Fruit fly (Drosophila melanogaster): Measurements from ENCODE around the gene Inx2.

The Inx2 gene

DNA sequence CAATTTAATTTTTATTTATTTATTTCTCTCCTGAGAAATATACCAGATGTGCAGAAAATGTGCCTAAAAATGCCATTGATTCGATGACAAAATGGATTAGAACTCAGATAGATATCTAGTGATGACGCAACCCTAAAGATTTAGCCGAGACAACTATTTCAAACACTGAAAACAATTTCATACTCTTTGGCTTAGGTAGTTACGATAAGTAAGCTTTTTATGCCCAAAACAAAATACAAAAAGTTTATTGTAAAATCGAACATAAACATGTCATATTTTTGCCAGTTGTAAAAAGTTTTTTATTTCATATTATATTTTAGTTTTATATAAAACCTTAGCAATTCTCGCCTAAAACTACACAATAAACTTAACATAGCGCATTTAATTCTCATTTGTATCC is 25.1 kb upstream of the Inx2 start, which contains the start of gene CG3040 (continued):
- TF ChIP-seq repo (GFP tag; optimal IDR thresholded peaks at IDR 0.05) (no peak), lab (GFP tag; optimal IDR thresholded peaks at IDR 0.05) (peak; percentile 44), CG8765 (GFP tag; IDR thresholded peaks at IDR 0.05) (no peak), CG2202 (tag; optimal IDR thresholded peaks at IDR 0.05) (no peak), HmgZ (tag; optimal IDR thresholded peaks at IDR 0.05) (peak; percentile 66), NfI (GFP tag; optimal IDR thresholded peaks at IDR 0.05) (peak; percentile 28), Ets65A (GFP tag) (no peak), Asciz (GFP tag; optimal IDR thresholded peaks at IDR 0.05) (no peak), fd102C (GFP tag; optimal IDR thresholded peaks at IDR 0.05) (no peak), trh (GFP tag; optimal IDR thresholded peaks at IDR 0.05) (no peak), da (GFP tag; optimal IDR thresholded peaks at IDR 0.05) (no peak), CG5953 (GFP tag; IDR thresholded peaks at IDR 0.05) (no peak), CG17829 (tag; optimal IDR thresholded peaks at IDR 0.05) (peak; percentile 34), YL-1 (GFP tag; optimal IDR thresholded peaks at IDR 0.05) (peak; percentile 70), CG8924 (tag; optimal IDR thresholded peaks at IDR 0.05) (peak; percentile 42), Opbp (GFP tag; IDR thresholded peaks at IDR 0.05; ENCODE audit: partially characterized antibody) (no peak), Hr51 (GFP tag; optimal IDR thresholded peaks at IDR 0.05) (peak; percentile 2 to 39), GATAe (GFP tag; conservative IDR thresholded peaks at IDR 0.05) (no peak), CG7928 (GFP tag; optimal IDR thresholded peaks at IDR 0.05) (no peak), CG14050 (GFP tag; IDR thresholded peaks at IDR 0.05) (no peak), CG30020 (tag; optimal IDR thresholded peaks at IDR 0.05) (peak; percentile 2), unc-4 (GFP tag; IDR thresholded peaks at IDR 0.05; ENCODE audit: partially characterized antibody) (no peak), CG6813 (GFP tag; optimal IDR thresholded peaks at IDR 0.05) (no peak), Mad (GFP tag; optimal IDR thresholded peaks at IDR 0.05) (no peak), kni (GFP tag; optimal IDR thresholded peaks at IDR 0.05) (no peak), CG1603 (tag; optimal IDR thresholded peaks at IDR 0.05) (peak; percentile 59), CG4617 (GFP tag; optimal IDR thresholded peaks at IDR 0.05; ENCODE audit: borderline replicate concordance) (peak; percentile 81), CG33557 (GFP tag; optimal IDR thresholded peaks at IDR 0.05) (no peak), Scr (GFP tag; IDR thresholded peaks at IDR 0.05; ENCODE audit: partially characterized antibody) (no peak), CG12219 (GFP tag; optimal IDR thresholded peaks at IDR 0.05) (no peak), CG18599 (GFP tag; optimal IDR thresholded peaks at IDR 0.05) (peak; percentile 15), CG6765 (GFP tag; optimal IDR thresholded peaks at IDR 0.05) (no peak), CG2712 (tag; optimal IDR thresholded peaks at IDR 0.05) (peak; percentile 54), CG14441 (GFP tag; IDR thresholded peaks at IDR 0.05) (no peak), peb (GFP tag; IDR thresholded peaks at IDR 0.05) (no peak), Max (GFP tag; optimal IDR thresholded peaks at IDR 0.05) (no peak), sisA (GFP tag; IDR thresholded peaks at IDR 0.05) (no peak), CG6175 (GFP tag; IDR thresholded peaks at IDR 0.05) (no peak), CG6689 (GFP tag; IDR thresholded peaks at IDR 0.05) (no peak), NFAT (GFP tag; IDR thresholded peaks at IDR 0.05) (0 out of 2 replicates have a peak, but pooled peaks have one; percentile 5), CG17385 (GFP tag; optimal IDR thresholded peaks at IDR 0.05) (no peak), Xrp1 (GFP tag; IDR thresholded peaks at IDR 0.05) (peak; percentile 50), toy (GFP tag; IDR thresholded peaks at IDR 0.05) (no peak), CG13287 (GFP tag; IDR thresholded peaks at IDR 0.05; ENCODE audit: partially characterized antibody) (peak; percentile 8; the same call in 1 of the 2 replicates), sc (optimal IDR thresholded peaks at IDR 0.05) (no peak), sc (GFP tag; optimal IDR thresholded peaks at IDR 0.05) (no peak), CG4854 (GFP tag; optimal IDR thresholded peaks at IDR 0.05) (no peak), CG1602 (GFP tag; optimal IDR thresholded peaks at IDR 0.05) (peak; percentile 37), Dek (tag; optimal IDR thresholded peaks at IDR 0.05) (peak; percentile 54), inv (GFP tag; IDR thresholded peaks at IDR 0.05; ENCODE audit: partially characterized antibody) (no peak), tup (GFP tag; optimal IDR thresholded peaks at IDR 0.05) (no peak)
